Worm (Caenorhabditis elegans) whole organism, mixed stage, embryonic: ENCODE data around the gene grwd-1.

ENCODE experiments used
- M03D4.4 ChIP-seq: sonication (generic microtip); optimal IDR thresholded peaks from 2 replicates; lab custom pipeline; 2017; ENCODE audit warnings: mild to moderate bottlenecking, missing genetic modification characterization, missing compliant biosample characterization
- bed-3 ChIP-seq: fragments of 200-800 bp; sonication (Bioruptor generic); optimal IDR thresholded peaks from 3 replicates; lab custom pipeline; 2018; ENCODE audit warnings: mild to moderate bottlenecking, missing genetic modification characterization, moderate library complexity, missing compliant biosample characterization
- blmp-1 ChIP-seq: fragments of 150-350 bp; optimal IDR thresholded peaks from 2 replicates; lab custom pipeline; 2014; ENCODE audit warnings: missing biosample characterization, missing genetic modification characterization
- ceh-39 ChIP-seq: fragments of 150-350 bp; optimal IDR thresholded peaks from 2 replicates; lab custom pipeline; 2014; ENCODE audit warnings: missing biosample characterization, missing genetic modification characterization
- ceh-43 ChIP-seq: fragments of 200-800 bp; sonication (Bioruptor generic); optimal IDR thresholded peaks from 2 replicates; lab custom pipeline; 2018; ENCODE audit warnings: mild to moderate bottlenecking, missing genetic modification characterization, moderate library complexity, missing compliant biosample characterization
- ceh-83 ChIP-seq: fragments of 200-800 bp; sonication (Bioruptor generic); optimal IDR thresholded peaks from 2 replicates; lab custom pipeline; 2018; ENCODE audit warnings: mild to moderate bottlenecking, missing genetic modification characterization, missing compliant biosample characterization
- ces-1 ChIP-seq: fragments of 150-350 bp; optimal IDR thresholded peaks from 2 replicates; lab custom pipeline; 2014; ENCODE audit warnings: missing biosample characterization, missing genetic modification reagents, missing genetic modification characterization
- cnd-1 ChIP-seq: fragments of 200-800 bp; sonication (Bioruptor generic); optimal IDR thresholded peaks from 2 replicates; lab custom pipeline; 2018; ENCODE audit warnings: mild to moderate bottlenecking, missing genetic modification characterization, missing compliant biosample characterization
- drap-1 ChIP-seq: fragments of 200-800 bp; sonication (Bioruptor generic); optimal IDR thresholded peaks from 3 replicates; lab custom pipeline; 2018; ENCODE audit warnings: mild to moderate bottlenecking, missing genetic modification characterization, missing compliant biosample characterization
- elt-1 ChIP-seq: sonication (generic microtip); optimal IDR thresholded peaks from 2 replicates; lab custom pipeline; 2017; ENCODE audit warnings: missing genetic modification characterization, mild to moderate bottlenecking, missing compliant biosample characterization, antibody characterized with exemption, moderate library complexity, borderline replicate concordance; ENCODE audit not compliant: insufficient read depth
- elt-3 ChIP-seq: fragments of 150-350 bp; optimal IDR thresholded peaks from 2 replicates; lab custom pipeline; 2014; ENCODE audit warnings: missing biosample characterization, missing genetic modification characterization
- flh-1 ChIP-seq: fragments of 200-800 bp; sonication (Bioruptor generic); optimal IDR thresholded peaks from 2 replicates; lab custom pipeline; 2018; ENCODE audit warnings: mild to moderate bottlenecking, missing genetic modification characterization, moderate library complexity, missing compliant biosample characterization
- ham-2 ChIP-seq: fragments of 200-800 bp; sonication (Bioruptor generic); optimal IDR thresholded peaks from 2 replicates; lab custom pipeline; 2018; ENCODE audit warnings: mild to moderate bottlenecking, missing genetic modification characterization, missing compliant biosample characterization
- hlh-1 ChIP-seq: fragments of 150-350 bp; optimal IDR thresholded peaks from 2 replicates; lab custom pipeline; 2014; ENCODE audit warnings: missing biosample characterization, missing genetic modification reagents, missing genetic modification characterization
- lin-13 ChIP-seq: fragments of 150-350 bp; optimal IDR thresholded peaks from 2 replicates; lab custom pipeline; 2014; ENCODE audit warnings: missing biosample characterization, missing genetic modification characterization
- lin-32 ChIP-seq: fragments of 200-800 bp; sonication (Bioruptor generic); optimal IDR thresholded peaks from 2 replicates; lab custom pipeline; 2018; ENCODE audit warnings: mild to moderate bottlenecking, missing genetic modification characterization, missing compliant biosample characterization
- lsy-2 ChIP-seq: fragments of 150-350 bp; optimal IDR thresholded peaks from 2 replicates; lab custom pipeline; 2014; ENCODE audit warnings: missing biosample characterization, missing genetic modification characterization
- mab-5 ChIP-seq: fragments of 150-350 bp; optimal IDR thresholded peaks from 2 replicates; lab custom pipeline; 2014; ENCODE audit warnings: missing biosample characterization, missing genetic modification characterization
- mep-1 ChIP-seq: fragments of 150-350 bp; optimal IDR thresholded peaks from 2 replicates; lab custom pipeline; 2017; ENCODE audit warnings: missing biosample characterization, missing genetic modification reagents, missing genetic modification characterization, inconsistent platforms
- mls-2 ChIP-seq: sonication (generic microtip); optimal IDR thresholded peaks from 2 replicates; lab custom pipeline; 2016; ENCODE audit warnings: mild to moderate bottlenecking, missing genetic modification characterization, moderate library complexity, missing compliant biosample characterization
- nhr-12 ChIP-seq: fragments of 150-350 bp; optimal IDR thresholded peaks from 2 replicates; lab custom pipeline; 2014; ENCODE audit warnings: missing biosample characterization, missing genetic modification characterization
- nhr-2 ChIP-seq: fragments of 150-350 bp; optimal IDR thresholded peaks from 2 replicates; lab custom pipeline; 2014; ENCODE audit warnings: missing biosample characterization, missing genetic modification characterization
- nhr-237 ChIP-seq: fragments of 150-350 bp; optimal IDR thresholded peaks from 2 replicates; lab custom pipeline; 2014; ENCODE audit warnings: missing biosample characterization, missing genetic modification characterization
- nhr-28 ChIP-seq: fragments of 150-350 bp; optimal IDR thresholded peaks from 2 replicates; lab custom pipeline; 2014; ENCODE audit warnings: missing biosample characterization, missing genetic modification characterization
- nhr-76 ChIP-seq: sonication (generic microtip); optimal IDR thresholded peaks from 2 replicates; lab custom pipeline; 2017; ENCODE audit warnings: missing biosample characterization, missing genetic modification characterization
- pha-4 ChIP-seq: fragments of 150-350 bp; optimal IDR thresholded peaks from 2 replicates; lab custom pipeline; 2018; ENCODE audit warnings: missing biosample characterization, missing genetic modification reagents, missing genetic modification characterization
- sem-2 ChIP-seq: fragments of 200-800 bp; sonication (Bioruptor generic); optimal IDR thresholded peaks from 2 replicates; lab custom pipeline; 2018; ENCODE audit warnings: mild to moderate bottlenecking, missing genetic modification characterization, missing compliant biosample characterization
- snpc-4 ChIP-seq: fragments of 150-350 bp; optimal IDR thresholded peaks from 2 replicates; lab custom pipeline; 2014; ENCODE audit warnings: missing biosample characterization, missing genetic modification characterization
- sptf-1 ChIP-seq: sonication (generic microtip); optimal IDR thresholded peaks from 2 replicates; lab custom pipeline; 2017; ENCODE audit warnings: mild to moderate bottlenecking, missing genetic modification characterization, moderate library complexity, missing compliant biosample characterization
- tbx-8 ChIP-seq: fragments of 200-800 bp; sonication (Bioruptor generic); optimal IDR thresholded peaks from 2 replicates; lab custom pipeline; 2018; ENCODE audit warnings: mild to moderate bottlenecking, missing genetic modification characterization, moderate library complexity, missing compliant biosample characterization
- unc-120 ChIP-seq: sonication (generic microtip); optimal IDR thresholded peaks from 2 replicates; lab custom pipeline; 2017; ENCODE audit warnings: missing genetic modification characterization, missing compliant biosample characterization; ENCODE audit not compliant: poor library complexity, severe bottlenecking
- unc-39 ChIP-seq: fragments of 150-350 bp; optimal IDR thresholded peaks from 2 replicates; lab custom pipeline; 2014; ENCODE audit warnings: missing biosample characterization, missing genetic modification characterization
- unc-62 ChIP-seq: fragments of 150-350 bp; optimal IDR thresholded peaks from 2 replicates; lab custom pipeline; 2014; ENCODE audit warnings: missing biosample characterization, missing genetic modification reagents, missing genetic modification characterization
- zip-8 ChIP-seq: fragments of 150-350 bp; optimal IDR thresholded peaks from 2 replicates; lab custom pipeline; 2014; ENCODE audit warnings: missing biosample characterization, missing genetic modification characterization
- ztf-11 ChIP-seq: fragments of 150-350 bp; optimal IDR thresholded peaks from 2 replicates; lab custom pipeline; 2014; ENCODE audit warnings: missing biosample characterization, missing genetic modification characterization

grwd-1 gene

ce11 chrIII:5165745-5166144, 12.5 kb downstream of the grwd-1 start:
- TF ChIP-seq drap-1 (GFP tag; lab: Kevin White, UChicago) (no peak), sem-2 (GFP tag; lab: Kevin White, UChicago) (no peak), unc-39 (tag; lab: Kevin White, UChicago) (no peak), ham-2 (GFP tag; lab: Kevin White, UChicago) (no peak), mls-2 (no peak), mep-1 (tag; lab: Kevin White, UChicago) (no peak)
- TF ChIP-seq, all 35 proteins: peak for 0

ce11 chrIII:5169699-5170098, 16.4 kb downstream of the grwd-1 start, which contains the start of gene ulp-1:
ulp-1 (minus strand) TSS chrIII:5169799.
- TF ChIP-seq elt-1 (tag; lab: Kevin White, UChicago) (no peak), cnd-1 (tag; lab: Kevin White, UChicago) (no peak)

ce11 chrIII:5171945-5172344, 18.7 kb downstream of the grwd-1 start, which contains the start of gene prp-19:
prp-19 (minus strand) TSS chrIII:5172045.
- TF ChIP-seq flh-1 (GFP tag; lab: Kevin White, UChicago) (no peak), nhr-12 (tag; lab: Kevin White, UChicago) (no peak), ceh-83 (no peak), drap-1 (GFP tag; lab: Kevin White, UChicago) (no peak), zip-8 (no peak), lin-32 (GFP tag; lab: Kevin White, UChicago) (no peak), snpc-4 (no peak), unc-120 (no peak), tbx-8 (GFP tag; lab: Kevin White, UChicago) (no peak), mep-1 (tag; lab: Kevin White, UChicago) (no peak), hlh-1 (tag; lab: Kevin White, UChicago) (no peak)

ce11 chrIII:5172470-5172869, 19.2 kb downstream of the grwd-1 start, which contains the start of gene K10D2.5:
K10D2.5 (plus strand) TSS chrIII:5172720.
- peak; percentile 33 for TF ChIP-seq mls-2
- TF ChIP-seq unc-120, result peak; percentile 32
- peak; percentile 58 for TF ChIP-seq tbx-8 (GFP tag; lab: Kevin White, UChicago)
- peak; percentile 40 for TF ChIP-seq hlh-1 (tag; lab: Kevin White, UChicago)
- TF ChIP-seq ham-2 (GFP tag; lab: Kevin White, UChicago), result peak; percentile 53
- TF ChIP-seq elt-1 (tag; lab: Kevin White, UChicago), result no peak
- no peak for TF ChIP-seq bed-3 (GFP tag; lab: Kevin White, UChicago)
- TF ChIP-seq blmp-1 (tag; lab: Kevin White, UChicago), result no peak
- TF ChIP-seq elt-3 (tag; lab: Kevin White, UChicago), result no peak
- TF ChIP-seq sptf-1 (tag; lab: Kevin White, UChicago), result peak; percentile 84
- no peak for TF ChIP-seq nhr-76 (tag; lab: Kevin White, UChicago)
- TF ChIP-seq lin-32 (GFP tag; lab: Kevin White, UChicago), result peak; percentile 77
- TF ChIP-seq zip-8, result no peak
- no peak for TF ChIP-seq snpc-4
- peak; percentile 83 for TF ChIP-seq lsy-2 (tag; lab: Kevin White, UChicago)
- TF ChIP-seq unc-62 (GFP tag; lab: Kevin White, UChicago), result peak; percentile 26
- no peak for TF ChIP-seq nhr-12 (tag; lab: Kevin White, UChicago)
- TF ChIP-seq ces-1, result no peak
- TF ChIP-seq nhr-2, result no peak
- TF ChIP-seq unc-39 (tag; lab: Kevin White, UChicago), result no peak
- no peak for TF ChIP-seq flh-1 (GFP tag; lab: Kevin White, UChicago)
- TF ChIP-seq ceh-39, result peak; percentile 70
- peak; percentile 53 for TF ChIP-seq pha-4 (tag; lab: Kevin White, UChicago)
- peak; percentile 90 for TF ChIP-seq mep-1 (tag; lab: Kevin White, UChicago)
- peak; percentile 77 for TF ChIP-seq cnd-1 (tag; lab: Kevin White, UChicago)
- TF ChIP-seq sem-2 (GFP tag; lab: Kevin White, UChicago), result peak; percentile 29
- TF ChIP-seq drap-1 (GFP tag; lab: Kevin White, UChicago), result peak; percentile 54
- TF ChIP-seq ceh-43 (GFP tag; lab: Kevin White, UChicago), result no peak
- TF ChIP-seq mab-5 (tag; lab: Kevin White, UChicago), result no peak
- peak; percentile 35 for TF ChIP-seq ztf-11 (tag; lab: Kevin White, UChicago)
- peak; percentile 58 for TF ChIP-seq ceh-83
- peak; percentile 84 for TF ChIP-seq M03D4.4 (tag; lab: Kevin White, UChicago)
- TF ChIP-seq lin-13 (tag; lab: Kevin White, UChicago), result peak; percentile 90
- TF ChIP-seq nhr-28 (tag; lab: Kevin White, UChicago), result no peak
- peak; percentile 67 for TF ChIP-seq nhr-237 (tag; lab: Kevin White, UChicago)
- TF ChIP-seq, all 35 proteins: peak for 20
